Fruit fly (Drosophila melanogaster): Measurements from ENCODE around the gene Rbf.

DNA sequence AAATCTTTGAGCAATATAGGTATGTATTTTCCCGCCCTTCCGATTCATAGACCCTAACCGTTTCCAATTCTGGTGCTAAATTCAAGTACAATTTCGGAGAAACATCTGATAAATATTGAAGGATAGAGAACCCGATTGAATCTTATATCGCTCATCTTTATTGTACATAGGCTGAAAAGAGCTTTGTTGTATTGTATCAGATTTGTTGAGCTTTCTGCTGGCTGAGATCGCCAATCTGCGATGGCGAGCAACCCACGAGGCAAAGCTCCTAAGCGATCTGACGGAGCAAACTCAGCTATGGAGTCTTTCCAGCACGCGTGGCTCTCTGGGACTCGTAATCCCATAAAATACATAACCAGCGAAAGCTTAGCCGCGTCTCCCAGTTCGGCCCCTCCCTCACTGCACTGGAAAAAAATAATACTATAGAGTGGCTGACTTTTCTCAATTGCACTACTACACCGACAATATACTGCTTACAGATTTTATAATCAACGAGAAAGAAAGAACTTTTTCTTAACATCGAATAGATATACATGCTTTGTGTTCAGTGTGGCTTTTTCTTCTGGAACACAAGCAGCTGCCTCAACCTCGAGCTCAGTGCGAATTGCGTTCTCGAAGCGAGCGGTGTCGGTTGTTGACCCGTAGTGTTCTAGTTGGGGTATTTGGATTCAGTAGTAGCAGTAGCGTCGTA is 45.5 kb downstream of the Rbf start:
- TF ChIP-seq CG8478 (optimal IDR thresholded peaks at IDR 0.05) (no peak), CTCF (optimal IDR thresholded peaks at IDR 0.05) (no peak)
